Fruit fly (Drosophila melanogaster) whole organism, embryonic: ENCODE measurements around the gene Tsf1.

Source experiments
- Aef1 ChIP-seq: fragments of 200-800 bp; sonication (Bioruptor generic); IDR thresholded peaks from 3 replicates; pipeline ENCODE4 v1.3.6; 2022; ENCODE audit warnings: missing biosample characterization, missing genetic modification characterization
- Awh ChIP-seq: fragments of 200-800 bp; sonication (Bioruptor generic); IDR thresholded peaks from 2 replicates; pipeline ENCODE4, ENCODE4 v1.3.6; 2022; ENCODE audit warnings: missing biosample characterization, missing genetic modification characterization
- CG1024 ChIP-seq: fragments of 200-800 bp; sonication (Bioruptor generic); IDR thresholded peaks from 2 replicates; pipeline ENCODE4 v1.3.6; 2022; ENCODE audit warnings: missing biosample characterization, missing genetic modification characterization
- CG10321 ChIP-seq: fragments of 200-800 bp; sonication (Bioruptor generic); IDR thresholded peaks from 2 replicates; pipeline ENCODE4 v1.3.6; 2022; ENCODE audit warnings: missing biosample characterization, missing genetic modification characterization
- CG11247 ChIP-seq: fragments of 200-800 bp; sonication (Bioruptor generic); IDR thresholded peaks from 2 replicates; pipeline ENCODE4 v1.3.6; 2022; ENCODE audit warnings: missing biosample characterization, missing genetic modification characterization
- CG11560 ChIP-seq: fragments of 200-800 bp; sonication (Bioruptor generic); IDR thresholded peaks from 3 replicates; pipeline ENCODE4 v1.3.6; 2022; ENCODE audit warnings: missing biosample characterization, missing genetic modification characterization
- CG12155 ChIP-seq: fragments of 200-800 bp; sonication (Bioruptor generic); optimal IDR thresholded peaks from 3 replicates; lab custom pipeline; 2016; ENCODE audit warnings: missing biosample characterization, missing genetic modification characterization
- CG12744 ChIP-seq: fragments of 200-800 bp; sonication (Bioruptor generic); optimal IDR thresholded peaks from 2 replicates; lab custom pipeline; 2016; ENCODE audit warnings: missing biosample characterization, missing genetic modification characterization
- CG13424 ChIP-seq: fragments of 200-800 bp; sonication (Bioruptor generic); optimal IDR thresholded peaks from 2 replicates; lab custom pipeline; 2019; ENCODE audit warnings: missing biosample characterization, mild to moderate bottlenecking, missing genetic modification characterization, moderate library complexity
- CG13775 ChIP-seq: fragments of 200-800 bp; sonication (Bioruptor generic); optimal IDR thresholded peaks from 3 replicates; lab custom pipeline; 2017; ENCODE audit warnings: missing biosample characterization, mild to moderate bottlenecking, missing genetic modification characterization
- CG14860 ChIP-seq: fragments of 200-800 bp; sonication (Bioruptor generic); IDR thresholded peaks from 3 replicates; pipeline ENCODE4 v1.3.6; 2022; ENCODE audit warnings: missing biosample characterization, missing genetic modification characterization; ENCODE audit not compliant: partially characterized antibody
- CG14965 ChIP-seq: fragments of 200-800 bp; sonication (Bioruptor generic); optimal IDR thresholded peaks from 2 replicates; lab custom pipeline; 2016; ENCODE audit warnings: missing biosample characterization, missing genetic modification characterization, borderline replicate concordance
- CG2202 ChIP-seq: fragments of 200-800 bp; sonication (Bioruptor generic); optimal IDR thresholded peaks from 2 replicates; lab custom pipeline; 2018; ENCODE audit warnings: missing biosample characterization, mild to moderate bottlenecking, missing genetic modification characterization
- CG31365 ChIP-seq: fragments of 200-800 bp; sonication (Bioruptor generic); optimal IDR thresholded peaks from 2 replicates; lab custom pipeline; 2018; ENCODE audit warnings: missing biosample characterization, mild to moderate bottlenecking, missing genetic modification characterization
- CG4617 ChIP-seq: fragments of 200-800 bp; sonication (Bioruptor generic); optimal IDR thresholded peaks from 3 replicates; lab custom pipeline; 2016; ENCODE audit warnings: missing biosample characterization, missing genetic modification characterization, borderline replicate concordance
- CG5245 ChIP-seq: fragments of 200-800 bp; sonication (Bioruptor generic); optimal IDR thresholded peaks from 3 replicates; lab custom pipeline; 2016; ENCODE audit warnings: missing biosample characterization, missing genetic modification characterization
- CG7786 ChIP-seq: fragments of 200-800 bp; sonication (Bioruptor generic); optimal IDR thresholded peaks from 2 replicates; lab custom pipeline; 2016; ENCODE audit warnings: missing biosample characterization, missing genetic modification characterization
- CG7987 ChIP-seq: fragments of 200-800 bp; sonication (Bioruptor generic); optimal IDR thresholded peaks from 2 replicates; lab custom pipeline; 2018; ENCODE audit warnings: missing biosample characterization, mild to moderate bottlenecking, missing genetic modification characterization, moderate library complexity
- CG8089 ChIP-seq: fragments of 200-800 bp; sonication (Bioruptor generic); optimal IDR thresholded peaks from 3 replicates; lab custom pipeline; 2016; ENCODE audit warnings: missing biosample characterization, missing genetic modification characterization
- CG8388 ChIP-seq: fragments of 200-800 bp; sonication (Bioruptor generic); optimal IDR thresholded peaks from 2 replicates; lab custom pipeline; 2019; ENCODE audit warnings: missing biosample characterization, mild to moderate bottlenecking, missing genetic modification characterization, moderate library complexity
- CG9727 ChIP-seq: fragments of 200-800 bp; sonication (Bioruptor generic); optimal IDR thresholded peaks from 3 replicates; lab custom pipeline; 2017; ENCODE audit warnings: missing biosample characterization, mild to moderate bottlenecking, missing genetic modification characterization
- CG9797 ChIP-seq: fragments of 200-800 bp; sonication (Bioruptor generic); optimal IDR thresholded peaks from 3 replicates; lab custom pipeline; 2018; ENCODE audit warnings: missing biosample characterization, mild to moderate bottlenecking, missing genetic modification characterization
- CHES-1-like ChIP-seq: fragments of 200-800 bp; sonication (Bioruptor generic); optimal IDR thresholded peaks from 2 replicates; lab custom pipeline; 2016; ENCODE audit warnings: missing biosample characterization, missing genetic modification characterization
- CoRest ChIP-seq: fragments of 200-800 bp; sonication (Bioruptor generic); optimal IDR thresholded peaks from 3 replicates; lab custom pipeline; 2018; ENCODE audit warnings: missing biosample characterization, mild to moderate bottlenecking, missing genetic modification characterization, moderate library complexity
- CrebB ChIP-seq: fragments of 200-800 bp; sonication (Bioruptor generic); optimal IDR thresholded peaks from 3 replicates; lab custom pipeline; 2018; ENCODE audit warnings: missing biosample characterization, mild to moderate bottlenecking, missing genetic modification characterization
- Dad ChIP-seq: fragments of 200-800 bp; sonication (Bioruptor generic); optimal IDR thresholded peaks from 3 replicates; lab custom pipeline; 2016; ENCODE audit warnings: missing biosample characterization, missing genetic modification characterization
- Dip2 ChIP-seq: fragments of 200-800 bp; sonication (Bioruptor generic); IDR thresholded peaks from 2 replicates; pipeline ENCODE4 v1.3.6; 2022; ENCODE audit warnings: missing biosample characterization, missing genetic modification characterization
- HmgD ChIP-seq: fragments of 200-800 bp; sonication (Bioruptor generic); optimal IDR thresholded peaks from 3 replicates; lab custom pipeline; 2016; ENCODE audit warnings: missing biosample characterization, missing genetic modification characterization
- Hsf ChIP-seq: fragments of 200-800 bp; sonication (Bioruptor generic); optimal IDR thresholded peaks from 3 replicates; lab custom pipeline; 2016; ENCODE audit warnings: missing biosample characterization, missing genetic modification characterization
- NfI ChIP-seq: fragments of 200-800 bp; sonication (Bioruptor generic); optimal IDR thresholded peaks from 3 replicates; lab custom pipeline; 2018; ENCODE audit warnings: missing biosample characterization, mild to moderate bottlenecking, missing genetic modification characterization, moderate library complexity
- Optix ChIP-seq: fragments of 200-800 bp; sonication (Bioruptor generic); IDR thresholded peaks from 3 replicates; pipeline ENCODE4 v1.3.6; 2022; ENCODE audit warnings: missing biosample characterization, missing genetic modification characterization
- Poxn ChIP-seq: fragments of 200-800 bp; sonication (Bioruptor generic); IDR thresholded peaks from 2 replicates; pipeline ENCODE4 v1.3.6; 2022; ENCODE audit warnings: missing biosample characterization, missing genetic modification characterization
- Ravus ChIP-seq: fragments of 200-800 bp; sonication (Bioruptor generic); IDR thresholded peaks from 2 replicates; pipeline ENCODE4 v1.3.6; 2022; ENCODE audit warnings: missing biosample characterization, missing genetic modification characterization
- ac ChIP-seq: fragments of 200-800 bp; sonication (Bioruptor generic); optimal IDR thresholded peaks from 3 replicates; lab custom pipeline; 2017; ENCODE audit warnings: missing biosample characterization, mild to moderate bottlenecking, missing genetic modification characterization
- aop ChIP-seq: fragments of 200-800 bp; sonication (Bioruptor generic); IDR thresholded peaks from 2 replicates; pipeline ENCODE4 v1.3.6; 2022; ENCODE audit warnings: missing biosample characterization, missing genetic modification characterization
- br ChIP-seq: fragments of >200 bp; optimal IDR thresholded peaks from 2 replicates; lab custom pipeline; 2017
- caup ChIP-seq: fragments of 200-800 bp; sonication (Bioruptor generic); optimal IDR thresholded peaks from 3 replicates; lab custom pipeline; 2017; ENCODE audit warnings: missing biosample characterization, mild to moderate bottlenecking, missing genetic modification characterization, moderate library complexity; ENCODE audit not compliant: severe bottlenecking
- dpn ChIP-seq, 2 experiments: fragments of 200-800 bp; sonication (Bioruptor generic); optimal IDR thresholded peaks; 3 replicates each; lab custom pipeline; 2016; ENCODE audit warnings: missing biosample characterization in 2 of 2, missing genetic modification characterization in 2 of 2
- dysf ChIP-seq: fragments of 200-800 bp; sonication (Bioruptor generic); IDR thresholded peaks from 3 replicates; pipeline ENCODE4 v1.3.6; 2022; ENCODE audit warnings: missing biosample characterization, missing genetic modification characterization
- fd96Cb ChIP-seq: fragments of 200-800 bp; sonication (Bioruptor generic); optimal IDR thresholded peaks from 2 replicates; lab custom pipeline; 2018; ENCODE audit warnings: missing biosample characterization, mild to moderate bottlenecking, missing genetic modification characterization, moderate library complexity
- gce ChIP-seq: fragments of 200-800 bp; sonication (Bioruptor generic); IDR thresholded peaks from 3 replicates; pipeline ENCODE4 v1.3.6; 2022; ENCODE audit warnings: missing biosample characterization, missing genetic modification characterization
- nerfin-1 ChIP-seq: fragments of 200-800 bp; sonication (Bioruptor generic); optimal IDR thresholded peaks from 3 replicates; lab custom pipeline; 2019; ENCODE audit warnings: missing biosample characterization, mild to moderate bottlenecking, missing genetic modification characterization, moderate library complexity
- oc ChIP-seq: fragments of 200-800 bp; sonication (Bioruptor generic); optimal IDR thresholded peaks from 2 replicates; lab custom pipeline; 2018; ENCODE audit warnings: missing biosample characterization, mild to moderate bottlenecking, missing genetic modification characterization, moderate library complexity
- pan ChIP-seq, 4 experiments: fragments of >200 bp in 3 of 4; fragments of 200-800 bp in 1 of 4; sonication (Bioruptor generic) in 1 of 4; optimal IDR thresholded peaks in 3 of 4; IDR thresholded peaks in 1 of 4; 2 replicates each; pipeline versions ENCODE4 v1.3.6 to Lab custom; 2017 to 2022; ENCODE audit warnings: missing biosample characterization in 2 of 4, missing genetic modification characterization in 2 of 4, mixed read lengths in 1 of 4
- ranshi ChIP-seq: fragments of 200-800 bp; sonication (Bioruptor generic); IDR thresholded peaks from 2 replicates; pipeline ENCODE4 v1.3.6; 2022; ENCODE audit warnings: missing biosample characterization, missing genetic modification characterization
- sob ChIP-seq: fragments of 200-800 bp; sonication (Bioruptor generic); IDR thresholded peaks from 2 replicates; pipeline ENCODE4 v1.3.6; 2022; ENCODE audit warnings: missing biosample characterization, missing genetic modification characterization
- tup ChIP-seq: fragments of 200-800 bp; sonication (Bioruptor generic); optimal IDR thresholded peaks from 2 replicates; lab custom pipeline; 2016; ENCODE audit warnings: missing biosample characterization, mild to moderate bottlenecking, missing genetic modification characterization, moderate library complexity
- wor ChIP-seq: fragments of 200-800 bp; sonication (Bioruptor generic); IDR thresholded peaks from 2 replicates; pipeline ENCODE4 v1.3.6; 2022; ENCODE audit warnings: missing biosample characterization, missing genetic modification characterization

Tsf1 gene

dm6 chrX:18370775-18371735, 15.8 kb upstream of the Tsf1 start (continued):
- TF ChIP-seq caup (GFP tag; lab: Kevin White, UChicago): peak; percentile 18
- TF ChIP-seq Dad: peak; percentile 6
- peak; percentile 84 for TF ChIP-seq CG4617 (GFP tag; lab: Kevin White, UChicago)
- TF ChIP-seq Ravus (GFP tag; lab: Robert Waterston, UW): no peak
- peak; percentile 17 to 50 for TF ChIP-seq dpn (GFP tag; optimal IDR thresholded peaks at IDR 0.05; lab: Kevin White, UChicago)
- TF ChIP-seq CG31365 (tag; lab: Kevin White, UChicago): no peak
- TF ChIP-seq CG1024 (GFP tag; lab: Robert Waterston, UW): no peak
- TF ChIP-seq CG9727 (GFP tag; lab: Kevin White, UChicago): no peak
- no peak for TF ChIP-seq aop (GFP tag; lab: Robert Waterston, UW)
- TF ChIP-seq oc (tag; lab: Kevin White, UChicago): no peak
- TF ChIP-seq CG7987 (GFP tag; lab: Kevin White, UChicago): no peak
- peak; percentile 9 for TF ChIP-seq CG13775
- no peak for TF ChIP-seq fd96Cb (tag; lab: Kevin White, UChicago)
- no peak for TF ChIP-seq wor (GFP tag; lab: Robert Waterston, UW)
- 0 out of 3 replicates have a peak, but pooled peaks have one; percentile 10 for TF ChIP-seq CG11560 (tag; lab: Robert Waterston, UW)
- TF ChIP-seq ranshi (GFP tag; lab: Robert Waterston, UW): 0 out of 2 replicates have a peak, but pooled peaks have one; percentile 17
- no peak for TF ChIP-seq CG14965 (GFP tag; lab: Kevin White, UChicago)
- TF ChIP-seq CG2202: no peak
- TF ChIP-seq HmgD: peak; percentile 75
- no peak for TF ChIP-seq Dip2 (GFP tag; lab: Robert Waterston, UW)
- TF ChIP-seq CG10321 (GFP tag; lab: Robert Waterston, UW): no peak
- no peak for TF ChIP-seq Poxn
- peak; percentile 51 for TF ChIP-seq CG12155 (GFP tag; lab: Kevin White, UChicago)
- TF ChIP-seq CG11247 (GFP tag; lab: Robert Waterston, UW): 0 out of 2 replicates have a peak, but pooled peaks have one; percentile 14
- no peak for TF ChIP-seq CG12744
- peak; percentile 3 for TF ChIP-seq nerfin-1 (tag; lab: Kevin White, UChicago)
- TF ChIP-seq sob (GFP tag; lab: Robert Waterston, UW): peak; percentile 61
- peak; percentile 85 for TF ChIP-seq CrebB (tag; lab: Kevin White, UChicago)
- TF ChIP-seq CoRest (tag; lab: Kevin White, UChicago): peak; percentile 42
- TF ChIP-seq CG8388 (GFP tag; lab: Kevin White, UChicago): no peak
- TF ChIP-seq CG7786 (GFP tag; lab: Kevin White, UChicago): peak; percentile 50
- no peak for TF ChIP-seq gce (GFP tag; lab: Robert Waterston, UW)
- no peak for TF ChIP-seq ac (GFP tag; lab: Kevin White, UChicago)
- TF ChIP-seq pan (optimal IDR thresholded peaks at IDR 0.05; lab: Kevin White, UChicago): no peak
- TF ChIP-seq pan (GFP tag; optimal IDR thresholded peaks at IDR 0.05 in 1 of 2, IDR thresholded peaks at IDR 0.05 in 1 of 2): no peak
- TF ChIP-seq CG9797 (GFP tag; lab: Kevin White, UChicago): peak; percentile 93
- no peak for TF ChIP-seq br (lab: Kevin White, UChicago)
- no peak for TF ChIP-seq CG5245 (GFP tag; lab: Kevin White, UChicago)
- peak; percentile 22 for TF ChIP-seq NfI (GFP tag; lab: Kevin White, UChicago)
- no peak for TF ChIP-seq Optix
- TF ChIP-seq dysf (GFP tag; lab: Robert Waterston, UW): peak; percentile 17; the same call in 2 of the 3 replicates
- no peak for TF ChIP-seq tup (GFP tag; lab: Kevin White, UChicago)
- peak; percentile 10 for TF ChIP-seq Hsf
- peak; percentile 53 for TF ChIP-seq CHES-1-like (GFP tag; lab: Kevin White, UChicago)
- no peak for TF ChIP-seq CG8089
- peak; percentile 87 for TF ChIP-seq Aef1 (GFP tag; lab: Robert Waterston, UW)
- TF ChIP-seq Awh (GFP tag; lab: Robert Waterston, UW): no peak
- peak; percentile 97 for TF ChIP-seq CG14860 (GFP tag; lab: Robert Waterston, UW)
- peak; percentile 27 for TF ChIP-seq CG13424 (tag; lab: Kevin White, UChicago)
